Fruit fly (Drosophila melanogaster) whole organism, wandering third instar larva: ENCODE results near the gene CG34164.
A peak's percentile ranks its signal among the peaks of the same experiment; 100 is the strongest.

Experiments
- Abd-B ChIP-seq: fragments of >200 bp; optimal IDR thresholded peaks from 2 replicates; lab custom pipeline; 2017; ENCODE audit warnings: missing biosample characterization, missing genetic modification characterization
- CG32264 ChIP-seq: fragments of 200-800 bp; sonication (Bioruptor generic); optimal IDR thresholded peaks from 2 replicates; lab custom pipeline; 2016; ENCODE audit warnings: missing biosample characterization, missing genetic modification characterization
- CG9705 ChIP-seq: fragments of 200-800 bp; sonication (Bioruptor generic); optimal IDR thresholded peaks from 2 replicates; lab custom pipeline; 2018; ENCODE audit warnings: missing biosample characterization, mild to moderate bottlenecking, missing genetic modification characterization
- Dfd ChIP-seq: fragments of >200 bp; optimal IDR thresholded peaks from 2 replicates; lab custom pipeline; 2017; ENCODE audit warnings: missing biosample characterization, missing genetic modification characterization
- Dif ChIP-seq: fragments of 200-275, 200-300 bp; sonication (Bioruptor generic); optimal IDR thresholded peaks from 2 replicates; lab custom pipeline; 2018; ENCODE audit warnings: missing biosample characterization, missing genetic modification characterization; ENCODE audit not compliant: partially characterized antibody
- GATAd ChIP-seq: sonication (Bioruptor generic); optimal IDR thresholded peaks from 2 replicates; lab custom pipeline; 2016; ENCODE audit warnings: missing biosample characterization, missing genetic modification characterization
- HLH106 ChIP-seq: fragments of 200-800 bp; optimal IDR thresholded peaks from 3 replicates; lab custom pipeline; 2019; ENCODE audit warnings: missing biosample characterization, mild to moderate bottlenecking, missing genetic modification characterization, moderate library complexity
- Hnf4 ChIP-seq: fragments of 200-800 bp; sonication (Bioruptor generic); optimal IDR thresholded peaks from 2 replicates; lab custom pipeline; 2016; ENCODE audit warnings: missing biosample characterization, mild to moderate bottlenecking, missing genetic modification characterization
- Hr78 ChIP-seq: fragments of >200 bp; optimal IDR thresholded peaks from 2 replicates; lab custom pipeline; 2017; ENCODE audit warnings: missing biosample characterization, missing genetic modification characterization
- Hr83 ChIP-seq: fragments of 200-300 bp; sonication (Bioruptor generic); optimal IDR thresholded peaks from 2 replicates; lab custom pipeline; 2016; ENCODE audit warnings: missing biosample characterization, mild to moderate bottlenecking, missing genetic modification characterization, moderate library complexity; ENCODE audit not compliant: poor library complexity, severe bottlenecking
- Jra ChIP-seq: sonication (Bioruptor generic); optimal IDR thresholded peaks from 2 replicates; lab custom pipeline; 2016; ENCODE audit warnings: missing biosample characterization, missing genetic modification characterization
- Mio ChIP-seq: sonication (Bioruptor generic); optimal IDR thresholded peaks from 2 replicates; lab custom pipeline; 2016; ENCODE audit warnings: missing biosample characterization, missing genetic modification characterization
- Myc ChIP-seq: fragments of >200 bp; optimal IDR thresholded peaks from 2 replicates; lab custom pipeline; 2017
- N ChIP-seq: fragments of >200 bp; optimal IDR thresholded peaks from 2 replicates; lab custom pipeline; 2018; ENCODE audit warnings: missing biosample characterization, missing external identifiers, missing genetic modification characterization
- OdsH ChIP-seq: fragments of 200-800 bp; sonication (Bioruptor generic); optimal IDR thresholded peaks from 2 replicates; lab custom pipeline; 2016; ENCODE audit warnings: missing biosample characterization, mild to moderate bottlenecking, missing genetic modification characterization
- Rel ChIP-seq, 2 experiments: fragments of 200-800 bp; sonication (Bioruptor generic) in 1 of 2; optimal IDR thresholded peaks; 2 replicates in 1 of 2; 3 replicates in 1 of 2; lab custom pipeline; 2016 to 2019; ENCODE audit warnings: mild to moderate bottlenecking in 2 of 2, missing biosample characterization in 2 of 2, missing genetic modification characterization in 2 of 2, moderate library complexity in 1 of 2
- Sp1 ChIP-seq: fragments of 200-800 bp; sonication (Bioruptor generic); optimal IDR thresholded peaks from 3 replicates; lab custom pipeline; 2019; ENCODE audit warnings: missing biosample characterization, mild to moderate bottlenecking, missing genetic modification characterization, moderate library complexity
- Vsx2 ChIP-seq: fragments of 200-300, 225-300 bp; sonication (Bioruptor generic); optimal IDR thresholded peaks from 2 replicates; lab custom pipeline; 2018; ENCODE audit warnings: missing biosample characterization, missing genetic modification characterization; ENCODE audit not compliant: partially characterized antibody
- br ChIP-seq: fragments of 200-800 bp; sonication (Bioruptor generic); optimal IDR thresholded peaks from 2 replicates; lab custom pipeline; 2016; ENCODE audit warnings: missing biosample characterization, missing genetic modification characterization
- brk ChIP-seq: fragments of 200-800 bp; sonication (Bioruptor generic); optimal IDR thresholded peaks from 2 replicates; lab custom pipeline; 2016; ENCODE audit warnings: missing biosample characterization, mild to moderate bottlenecking, missing genetic modification characterization
- dmrt93B ChIP-seq: fragments of 200-800 bp; sonication (Bioruptor generic); optimal IDR thresholded peaks from 2 replicates; lab custom pipeline; 2018; ENCODE audit warnings: missing biosample characterization, mild to moderate bottlenecking, missing genetic modification characterization
- dsf ChIP-seq: sonication (Bioruptor generic); optimal IDR thresholded peaks from 2 replicates; lab custom pipeline; 2016; ENCODE audit warnings: missing biosample characterization, missing genetic modification characterization, borderline replicate concordance
- ey ChIP-seq: fragments of 200-800 bp; sonication (Bioruptor generic); optimal IDR thresholded peaks from 2 replicates; lab custom pipeline; 2016; ENCODE audit warnings: missing biosample characterization, missing genetic modification characterization
- foxo ChIP-seq, 2 experiments: fragments of 200-800 bp; sonication (Bioruptor generic); optimal IDR thresholded peaks; 2 replicates in 1 of 2; 3 replicates in 1 of 2; lab custom pipeline; 2016 to 2017; ENCODE audit warnings: missing biosample characterization in 2 of 2, missing genetic modification characterization in 2 of 2
- fru ChIP-seq: fragments of 200-800 bp; sonication (Bioruptor generic); optimal IDR thresholded peaks from 3 replicates; lab custom pipeline; 2016; ENCODE audit warnings: missing biosample characterization, mild to moderate bottlenecking, missing genetic modification characterization
- lola ChIP-seq: fragments of >200 bp; optimal IDR thresholded peaks from 2 replicates; lab custom pipeline; 2017; ENCODE audit warnings: missing biosample characterization, missing genetic modification characterization
- pan ChIP-seq: fragments of >200 bp; optimal IDR thresholded peaks from 2 replicates; lab custom pipeline; 2017
- psq ChIP-seq: fragments of 200-800 bp; sonication (Bioruptor generic); optimal IDR thresholded peaks from 3 replicates; lab custom pipeline; 2017; ENCODE audit warnings: missing biosample characterization, mild to moderate bottlenecking, missing genetic modification characterization, moderate library complexity
- sage ChIP-seq: fragments of 200-800 bp; sonication (Bioruptor generic); optimal IDR thresholded peaks from 2 replicates; lab custom pipeline; 2016; ENCODE audit warnings: missing biosample characterization, mild to moderate bottlenecking, missing genetic modification characterization
- sv ChIP-seq: fragments of 200-800 bp; sonication (Bioruptor generic); optimal IDR thresholded peaks from 3 replicates; lab custom pipeline; 2016; ENCODE audit warnings: missing biosample characterization, missing genetic modification characterization
- tai ChIP-seq: sonication (Bioruptor generic); optimal IDR thresholded peaks from 2 replicates; lab custom pipeline; 2016; ENCODE audit warnings: missing biosample characterization, missing genetic modification characterization
- usp ChIP-seq: fragments of >200 bp; optimal IDR thresholded peaks from 2 replicates; lab custom pipeline; 2017; ENCODE audit warnings: missing biosample characterization, missing genetic modification characterization
- woc ChIP-seq: sonication (Bioruptor generic); optimal IDR thresholded peaks from 2 replicates; lab custom pipeline; 2016; ENCODE audit warnings: missing biosample characterization, mild to moderate bottlenecking, missing genetic modification characterization

The CG34164 gene

dm6 chr2L:12046856-12047230, 9.3 kb upstream of the CG34164 start:
- TF ChIP-seq Dif (no peak), sv (no peak), CG9705 (no peak), Jra (GFP tag; lab: Kevin White, UChicago) (no peak), pan (lab: Kevin White, UChicago) (no peak), Abd-B (GFP tag; lab: Kevin White, UChicago) (no peak), woc (GFP tag; lab: Kevin White, UChicago) (no peak), CG32264 (no peak)

- TF ChIP-seq foxo (GFP tag; optimal IDR thresholded peaks at IDR 0.05; lab: Kevin White, UChicago) (no peak), fru (no peak), Abd-B (GFP tag; lab: Kevin White, UChicago) (no peak), N (no peak)
These were observed 7.4 kb upstream of the CG34164 start, which contains the start of gene Plzf for dm6 chr2L:12048723-12049122. Plzf (minus strand) TSS chr2L:12048918.

- TF ChIP-seq psq (GFP tag; lab: Kevin White, UChicago), result no peak
- TF ChIP-seq Sp1 (GFP tag; lab: Kevin White, UChicago), result no peak
- TF ChIP-seq CG9705, result no peak
- TF ChIP-seq Dfd (GFP tag; lab: Kevin White, UChicago), result no peak
- no peak for TF ChIP-seq N
- no peak for TF ChIP-seq fru
- no peak for TF ChIP-seq GATAd (GFP tag; lab: Kevin White, UChicago)
- no peak for TF ChIP-seq Mio (GFP tag; lab: Kevin White, UChicago)
- TF ChIP-seq sage (GFP tag; lab: Kevin White, UChicago), result no peak
- no peak for TF ChIP-seq sv
- no peak for TF ChIP-seq tai (GFP tag; lab: Kevin White, UChicago)
- no peak for TF ChIP-seq ey (GFP tag; lab: Kevin White, UChicago)
- TF ChIP-seq HLH106, result no peak
- no peak for TF ChIP-seq usp
- no peak for TF ChIP-seq brk (GFP tag; lab: Kevin White, UChicago)
These were observed 7.0 kb upstream of the CG34164 start, which contains the start of gene PLCXD for dm6 chr2L:12049133-12049532. PLCXD (plus strand) TSS chr2L:12049418.

dm6 chr2L:12053365-12053764, 2.8 kb upstream of the CG34164 start:
- no peak for TF ChIP-seq Vsx2
- no peak for TF ChIP-seq CG32264
- TF ChIP-seq CG9705, result no peak
- TF ChIP-seq GATAd (GFP tag; lab: Kevin White, UChicago), result no peak
- TF ChIP-seq br (GFP tag; lab: Kevin White, UChicago), result no peak
- no peak for TF ChIP-seq psq (GFP tag; lab: Kevin White, UChicago)
- no peak for TF ChIP-seq Hr83 (GFP tag; lab: Kevin White, UChicago)
- TF ChIP-seq pan (lab: Kevin White, UChicago), result no peak
- no peak for TF ChIP-seq Sp1 (GFP tag; lab: Kevin White, UChicago)
- TF ChIP-seq Dif, result no peak
- TF ChIP-seq lola (GFP tag; lab: Kevin White, UChicago), result no peak
- no peak for TF ChIP-seq ey (GFP tag; lab: Kevin White, UChicago)
- TF ChIP-seq Hr78 (GFP tag; lab: Kevin White, UChicago), result no peak
- TF ChIP-seq fru, result no peak
- TF ChIP-seq sage (GFP tag; lab: Kevin White, UChicago), result no peak
- no peak for TF ChIP-seq dmrt93B (GFP tag; lab: Kevin White, UChicago)
- TF ChIP-seq, all 38 proteins: peak for 0

dm6 chr2L:12063035-12063434, 6.9 kb downstream of the CG34164 start, which contains the start of gene Rab3-GAP:
Rab3-GAP (minus strand) TSS chr2L:12063184.
- TF ChIP-seq CG9705, result no peak
- no peak for TF ChIP-seq Jra (GFP tag; lab: Kevin White, UChicago)
- TF ChIP-seq foxo (GFP tag; optimal IDR thresholded peaks at IDR 0.05; lab: Kevin White, UChicago), result peak in 1 of 2 experiments; percentile 28
- TF ChIP-seq Rel (GFP tag; optimal IDR thresholded peaks at IDR 0.05; lab: Kevin White, UChicago), result no peak
- TF ChIP-seq Rel (tag; optimal IDR thresholded peaks at IDR 0.05; lab: Kevin White, UChicago), result no peak
- peak; percentile 74 for TF ChIP-seq Myc (lab: Kevin White, UChicago)
- no peak for TF ChIP-seq Hnf4 (GFP tag; lab: Kevin White, UChicago)
- TF ChIP-seq OdsH, result peak; percentile 5
- TF ChIP-seq Vsx2, result no peak
- peak; percentile 27 for TF ChIP-seq Sp1 (GFP tag; lab: Kevin White, UChicago)
- TF ChIP-seq psq (GFP tag; lab: Kevin White, UChicago), result no peak
- TF ChIP-seq dsf (GFP tag; lab: Kevin White, UChicago), result no peak
- TF ChIP-seq lola (GFP tag; lab: Kevin White, UChicago), result no peak
- peak; percentile 24 for TF ChIP-seq HLH106
- TF ChIP-seq woc (GFP tag; lab: Kevin White, UChicago), result no peak
